Worm (Caenorhabditis elegans) whole organism, L3 larva: ENCODE data around the gene srz-31.

Experiments
- aly-2 ChIP-seq: fragments of 150-350 bp; optimal IDR thresholded peaks from 2 replicates; lab custom pipeline; 2014; ENCODE audit warnings: missing biosample characterization, missing genetic modification characterization
- elt-1 ChIP-seq: fragments of 150-350 bp; optimal IDR thresholded peaks from 2 replicates; lab custom pipeline; 2014; ENCODE audit warnings: missing biosample characterization, missing genetic modification characterization
- jun-1 ChIP-seq: fragments of 150-350 bp; optimal IDR thresholded peaks from 2 replicates; lab custom pipeline; 2014; ENCODE audit warnings: missing biosample characterization, missing genetic modification reagents, missing genetic modification characterization
- lin-39 ChIP-seq: fragments of 150-350 bp; optimal IDR thresholded peaks from 2 replicates; lab custom pipeline; 2018; ENCODE audit warnings: missing biosample characterization, missing genetic modification reagents, missing genetic modification characterization
- nhr-12 ChIP-seq: fragments of 150-350 bp; optimal IDR thresholded peaks from 2 replicates; lab custom pipeline; 2014; ENCODE audit warnings: missing biosample characterization, missing genetic modification characterization
- nhr-28 ChIP-seq: fragments of 150-350 bp; optimal IDR thresholded peaks from 2 replicates; lab custom pipeline; 2014; ENCODE audit warnings: missing biosample characterization, missing genetic modification characterization
- sea-2 ChIP-seq: fragments of 150-350 bp; sonication (generic microtip); optimal IDR thresholded peaks from 4 replicates; lab custom pipeline; 2014; ENCODE audit warnings: missing biosample characterization, missing genetic modification reagents, missing genetic modification characterization
- skn-1 ChIP-seq: fragments of 150-350 bp; optimal IDR thresholded peaks from 2 replicates; lab custom pipeline; 2014; ENCODE audit warnings: missing biosample characterization, missing genetic modification characterization
- snpc-4 ChIP-seq: fragments of 150-350 bp; optimal IDR thresholded peaks from 2 replicates; lab custom pipeline; 2014; ENCODE audit warnings: missing biosample characterization, missing genetic modification characterization
- unc-39 ChIP-seq: sonication (generic microtip); optimal IDR thresholded peaks from 4 replicates; lab custom pipeline; 2017; ENCODE audit warnings: missing biosample characterization, missing genetic modification characterization
- zag-1 ChIP-seq: fragments of 150-350 bp; optimal IDR thresholded peaks from 2 replicates; lab custom pipeline; 2014; ENCODE audit warnings: missing biosample characterization, missing genetic modification characterization

- TF ChIP-seq unc-39 (no peak), jun-1 (tag; lab: Kevin White, UChicago) (no peak), sea-2 (GFP tag; lab: Kevin White, UChicago) (no peak), skn-1 (tag; lab: Kevin White, UChicago) (no peak), zag-1 (tag; lab: Kevin White, UChicago) (no peak), elt-1 (tag; lab: Kevin White, UChicago) (no peak), snpc-4 (tag; lab: Kevin White, UChicago) (no peak), lin-39 (tag; lab: Kevin White, UChicago) (no peak), aly-2 (tag; lab: Kevin White, UChicago) (no peak), nhr-28 (no peak), nhr-12 (tag; lab: Kevin White, UChicago) (no peak)
These were observed 8.1 kb upstream of the srz-31 start, which contains the start of gene srz-42 for ce11 chrIV:14129091-14129490.
